Fruit fly (Drosophila melanogaster): ENCODE data around the gene ppk22.

dm6 chr3R:24878655-24879054, 19.1 kb upstream of the ppk22 start:
- TF ChIP-seq br (optimal IDR thresholded peaks at IDR 0.05) (no peak), chn (GFP tag; optimal IDR thresholded peaks at IDR 0.05) (no peak), lola (GFP tag; optimal IDR thresholded peaks at IDR 0.05) (no peak), CG11504 (tag; optimal IDR thresholded peaks at IDR 0.05) (no peak), CG4328 (GFP tag; optimal IDR thresholded peaks at IDR 0.05) (no peak), CG11085 (GFP tag; IDR thresholded peaks at IDR 0.05) (no peak), chif (GFP tag; optimal IDR thresholded peaks at IDR 0.05) (no peak), oc (tag; optimal IDR thresholded peaks at IDR 0.05) (no peak), Tbp (GFP tag; optimal IDR thresholded peaks at IDR 0.05) (no peak), Doc3 (GFP tag; IDR thresholded peaks at IDR 0.05; ENCODE audit: partially characterized antibody) (no peak), crp (GFP tag; optimal IDR thresholded peaks at IDR 0.05) (no peak), disco-r (GFP tag; optimal IDR thresholded peaks at IDR 0.05) (no peak), CG11560 (tag; IDR thresholded peaks at IDR 0.05) (no peak)
